Worm (Caenorhabditis elegans): Measurements from ENCODE around the gene mel-11.

The mel-11 gene

ce11 chrII:9347444-9347843 is 10.9 kb upstream of the mel-11 start:
- TF ChIP-seq flt-1 (GFP tag; IDR thresholded peaks at IDR 0.05) = no peak
- no peak for TF ChIP-seq ama-1 (optimal IDR thresholded peaks at IDR 0.05)
- no peak for TF ChIP-seq tbx-37 (GFP tag; conservative IDR thresholded peaks at IDR 0.05)
- no peak for TF ChIP-seq ceh-13 (GFP tag; optimal IDR thresholded peaks at IDR 0.05)
- TF ChIP-seq tra-4 (tag; optimal IDR thresholded peaks at IDR 0.05) = no peak
- no peak for TF ChIP-seq hmbx-1 (tag; optimal IDR thresholded peaks at IDR 0.05)
- TF ChIP-seq B0310.2 (tag; optimal IDR thresholded peaks at IDR 0.05) = no peak
- TF ChIP-seq ceh-36 (tag; optimal IDR thresholded peaks at IDR 0.05) = no peak
- no peak for TF ChIP-seq tbx-11 (GFP tag; IDR thresholded peaks at IDR 0.05)
- TF ChIP-seq sea-1 (GFP tag; conservative IDR thresholded peaks at IDR 0.05) = no peak
- TF ChIP-seq pes-1 (GFP tag; IDR thresholded peaks at IDR 0.05) = no peak
- no peak for TF ChIP-seq F13C5.2 (tag; optimal IDR thresholded peaks at IDR 0.05)
- TF ChIP-seq scrt-1 (GFP tag; IDR thresholded peaks at IDR 0.05) = no peak

DNA sequence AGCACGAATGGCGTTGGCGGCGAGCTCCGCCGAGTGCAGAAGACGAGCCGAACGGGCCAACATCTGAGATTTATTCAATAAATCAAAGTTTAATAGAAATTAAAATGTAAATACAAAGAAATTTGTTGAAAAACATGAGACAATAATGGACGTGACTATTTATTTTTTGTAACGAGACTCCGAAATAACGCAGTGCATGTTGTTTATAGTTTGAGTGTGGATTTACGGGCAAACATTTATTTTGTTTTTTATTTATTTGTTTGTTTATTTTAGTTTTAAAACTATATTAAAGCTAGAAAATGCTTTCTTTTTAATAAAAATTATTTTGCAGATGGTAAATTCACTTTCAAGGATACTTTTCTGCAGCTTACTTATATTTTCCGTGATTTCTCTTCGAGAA is 5.7 kb upstream of the mel-11 start, which contains the start of the genes sdhb-1 and cup-15:
TSS of gene sdhb-1 (minus strand) at position 63 of the 400 bp plus-strand sequence.
TSS of gene cup-15 (plus strand) at position 332 of the 400 bp plus-strand sequence.
- TF ChIP-seq F13C5.2 (tag; optimal IDR thresholded peaks at IDR 0.05) (no peak), ceh-36 (tag; optimal IDR thresholded peaks at IDR 0.05) (no peak), tbx-11 (GFP tag; IDR thresholded peaks at IDR 0.05) (no peak), scrt-1 (GFP tag; IDR thresholded peaks at IDR 0.05) (no peak), B0310.2 (tag; optimal IDR thresholded peaks at IDR 0.05) (no peak), aly-1 (tag; optimal IDR thresholded peaks at IDR 0.05) (no peak), pes-1 (GFP tag; IDR thresholded peaks at IDR 0.05) (no peak), hmbx-1 (tag; optimal IDR thresholded peaks at IDR 0.05) (no peak), ama-1 (optimal IDR thresholded peaks at IDR 0.05) (no peak), ets-7 (tag; optimal IDR thresholded peaks at IDR 0.05) (no peak), hmg-4 (GFP tag; optimal IDR thresholded peaks at IDR 0.05) (no peak), sea-1 (GFP tag; conservative IDR thresholded peaks at IDR 0.05) (no peak), tbx-37 (GFP tag; conservative IDR thresholded peaks at IDR 0.05) (no peak), ceh-13 (GFP tag; optimal IDR thresholded peaks at IDR 0.05) (no peak), tra-4 (tag; optimal IDR thresholded peaks at IDR 0.05) (no peak)

ce11 chrII:9356723-9357122 is 1.6 kb upstream of the mel-11 start:
- TF ChIP-seq hmg-4 (GFP tag; optimal IDR thresholded peaks at IDR 0.05) (peak; percentile 49), ama-1 (optimal IDR thresholded peaks at IDR 0.05) (no peak)

DNA sequence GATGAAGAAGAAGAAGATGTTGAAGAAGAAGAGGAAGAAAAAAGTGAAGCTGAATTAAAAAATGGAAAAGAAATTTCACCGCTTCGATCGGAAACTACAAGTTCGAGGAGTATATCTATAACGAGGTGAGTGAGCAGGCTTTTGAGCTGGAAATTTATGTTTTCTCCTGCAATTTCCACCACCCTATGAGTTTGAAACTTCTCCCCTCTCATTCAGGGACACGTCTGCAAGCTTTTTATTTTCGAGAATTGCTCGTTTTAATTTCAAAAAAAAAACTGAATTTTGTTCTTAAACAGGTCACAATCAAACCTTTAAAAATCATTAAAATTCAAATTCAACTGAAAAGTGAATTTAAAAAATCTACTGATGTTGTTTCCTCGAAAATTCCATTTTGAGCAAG is 3.9 kb downstream of the mel-11 start:
- TF ChIP-seq tbx-11 (GFP tag; IDR thresholded peaks at IDR 0.05) = no peak
- TF ChIP-seq ama-1 (optimal IDR thresholded peaks at IDR 0.05) = no peak
- no peak for TF ChIP-seq ceh-36 (tag; optimal IDR thresholded peaks at IDR 0.05)
- TF ChIP-seq flt-1 (GFP tag; IDR thresholded peaks at IDR 0.05) = no peak
- TF ChIP-seq tra-4 (tag; optimal IDR thresholded peaks at IDR 0.05) = no peak
- no peak for TF ChIP-seq hmg-4 (GFP tag; optimal IDR thresholded peaks at IDR 0.05)

DNA sequence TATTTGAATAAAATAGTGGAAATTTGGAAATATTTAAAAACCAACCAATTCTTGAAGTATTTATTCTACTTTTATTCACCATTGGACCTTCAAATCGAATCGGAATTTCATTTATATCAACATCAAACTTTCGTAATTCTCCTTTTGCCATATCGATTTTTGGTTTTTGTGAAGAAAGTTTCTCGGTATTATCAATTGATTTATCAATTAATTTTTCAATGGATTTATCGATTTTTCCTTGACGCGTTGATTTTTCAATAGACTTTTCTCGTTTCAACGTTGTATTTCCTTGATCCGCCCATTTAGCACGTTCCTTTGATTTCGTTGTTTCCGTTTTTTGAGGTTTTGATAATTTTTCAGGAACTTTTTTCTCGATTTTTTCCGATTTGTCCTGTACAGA is 11.1 kb downstream of the mel-11 start:
- TF ChIP-seq hnd-1 (tag; optimal IDR thresholded peaks at IDR 0.05) (no peak), ets-7 (tag; optimal IDR thresholded peaks at IDR 0.05) (no peak), tbx-11 (GFP tag; IDR thresholded peaks at IDR 0.05) (no peak), scrt-1 (GFP tag; IDR thresholded peaks at IDR 0.05) (no peak), B0310.2 (tag; optimal IDR thresholded peaks at IDR 0.05) (no peak), aly-1 (tag; optimal IDR thresholded peaks at IDR 0.05) (no peak), ama-1 (optimal IDR thresholded peaks at IDR 0.05) (no peak), ceh-13 (GFP tag; optimal IDR thresholded peaks at IDR 0.05) (no peak), tra-4 (tag; optimal IDR thresholded peaks at IDR 0.05) (no peak), hmbx-1 (tag; optimal IDR thresholded peaks at IDR 0.05) (no peak), tbx-37 (GFP tag; conservative IDR thresholded peaks at IDR 0.05) (no peak), sea-1 (GFP tag; conservative IDR thresholded peaks at IDR 0.05) (no peak), flt-1 (GFP tag; IDR thresholded peaks at IDR 0.05) (no peak), F13C5.2 (tag; optimal IDR thresholded peaks at IDR 0.05) (no peak), hmg-4 (GFP tag; optimal IDR thresholded peaks at IDR 0.05) (no peak)

ce11 chrII:9372393-9372792 is 14.1 kb downstream of the mel-11 start, which contains the start of gene C06C3.3:
TSS of gene C06C3.3 (minus strand) at chrII:9372493.
- no peak for TF ChIP-seq sea-1 (GFP tag; conservative IDR thresholded peaks at IDR 0.05)
- TF ChIP-seq aly-1 (tag; optimal IDR thresholded peaks at IDR 0.05) = no peak
- TF ChIP-seq B0310.2 (tag; optimal IDR thresholded peaks at IDR 0.05) = no peak
- TF ChIP-seq hmbx-1 (tag; optimal IDR thresholded peaks at IDR 0.05) = no peak
- no peak for TF ChIP-seq tbx-37 (GFP tag; conservative IDR thresholded peaks at IDR 0.05)
- TF ChIP-seq ceh-36 (tag; optimal IDR thresholded peaks at IDR 0.05) = no peak
- TF ChIP-seq ets-7 (tag; optimal IDR thresholded peaks at IDR 0.05) = no peak

DNA sequence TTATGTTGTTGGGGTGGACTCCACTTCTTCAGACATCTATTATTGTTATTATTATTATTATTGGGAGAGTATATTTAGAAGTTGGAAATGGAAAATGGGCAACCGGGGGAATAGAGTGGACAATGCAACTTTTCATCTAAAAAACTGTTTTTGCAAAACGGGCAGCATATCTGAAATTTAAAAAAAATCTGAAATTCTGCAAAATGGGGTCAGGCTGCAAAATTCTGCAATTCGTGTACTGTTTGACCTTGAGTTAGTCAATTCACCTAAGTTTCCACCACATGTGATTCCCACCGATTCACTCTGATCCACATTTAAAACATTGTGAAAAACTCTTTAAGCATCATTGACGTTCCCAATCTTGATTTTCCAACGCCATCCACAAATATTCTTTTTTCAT is 14.7 kb downstream of the mel-11 start, which contains the start of gene C06C3.4:
TSS of gene C06C3.4 (plus strand) at position 301 of the 400 bp plus-strand sequence.
- TF ChIP-seq hnd-1 (tag; optimal IDR thresholded peaks at IDR 0.05) (no peak), ceh-36 (tag; optimal IDR thresholded peaks at IDR 0.05) (no peak), B0310.2 (tag; optimal IDR thresholded peaks at IDR 0.05) (no peak), pes-1 (GFP tag; IDR thresholded peaks at IDR 0.05) (no peak), hmg-4 (GFP tag; optimal IDR thresholded peaks at IDR 0.05) (no peak), ama-1 (optimal IDR thresholded peaks at IDR 0.05) (no peak), F13C5.2 (tag; optimal IDR thresholded peaks at IDR 0.05) (no peak), aly-1 (tag; optimal IDR thresholded peaks at IDR 0.05) (no peak), tra-4 (tag; optimal IDR thresholded peaks at IDR 0.05) (no peak), scrt-1 (GFP tag; IDR thresholded peaks at IDR 0.05) (no peak), sea-1 (GFP tag; conservative IDR thresholded peaks at IDR 0.05) (no peak), hmbx-1 (tag; optimal IDR thresholded peaks at IDR 0.05) (no peak), tbx-37 (GFP tag; conservative IDR thresholded peaks at IDR 0.05) (no peak), ets-7 (tag; optimal IDR thresholded peaks at IDR 0.05) (no peak), tbx-11 (GFP tag; IDR thresholded peaks at IDR 0.05) (no peak), ceh-13 (GFP tag; optimal IDR thresholded peaks at IDR 0.05) (no peak), flt-1 (GFP tag; IDR thresholded peaks at IDR 0.05) (no peak)

DNA sequence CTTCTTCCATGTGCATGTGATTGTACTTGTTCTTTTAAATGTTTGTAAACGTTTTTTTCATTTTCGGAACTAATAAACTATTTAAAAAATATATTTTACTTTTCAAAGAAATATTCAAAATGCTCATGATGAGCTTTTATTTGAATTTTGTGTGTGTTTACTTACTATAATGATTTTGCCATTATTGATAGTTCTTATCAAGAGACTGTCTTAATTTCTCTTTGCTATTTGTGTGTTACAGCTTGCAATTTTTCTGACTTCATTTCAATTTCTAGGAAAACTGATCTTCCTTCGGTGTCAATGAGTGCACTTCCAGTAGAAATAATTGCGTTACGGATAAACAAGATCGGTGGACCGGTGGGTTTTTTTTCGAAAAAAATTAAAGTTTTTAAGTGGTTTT is 16.5 kb downstream of the mel-11 start, which contains the start of gene C06C3.12:
TSS of gene C06C3.12 (plus strand) at position 301 of the 400 bp plus-strand sequence.
- TF ChIP-seq hmg-4 (GFP tag; optimal IDR thresholded peaks at IDR 0.05) (no peak), ama-1 (optimal IDR thresholded peaks at IDR 0.05) (no peak), tra-4 (tag; optimal IDR thresholded peaks at IDR 0.05) (no peak), sea-1 (GFP tag; conservative IDR thresholded peaks at IDR 0.05) (no peak), tbx-11 (GFP tag; IDR thresholded peaks at IDR 0.05) (no peak), ceh-36 (tag; optimal IDR thresholded peaks at IDR 0.05) (no peak), F13C5.2 (tag; optimal IDR thresholded peaks at IDR 0.05) (no peak), hnd-1 (tag; optimal IDR thresholded peaks at IDR 0.05) (no peak), tbx-37 (GFP tag; conservative IDR thresholded peaks at IDR 0.05) (no peak), B0310.2 (tag; optimal IDR thresholded peaks at IDR 0.05) (no peak), scrt-1 (GFP tag; IDR thresholded peaks at IDR 0.05) (no peak), ets-7 (tag; optimal IDR thresholded peaks at IDR 0.05) (no peak), flt-1 (GFP tag; IDR thresholded peaks at IDR 0.05) (no peak), aly-1 (tag; optimal IDR thresholded peaks at IDR 0.05) (no peak), hmbx-1 (tag; optimal IDR thresholded peaks at IDR 0.05) (no peak)
